Worm (Caenorhabditis elegans): ENCODE results near the gene gur-4.

DNA sequence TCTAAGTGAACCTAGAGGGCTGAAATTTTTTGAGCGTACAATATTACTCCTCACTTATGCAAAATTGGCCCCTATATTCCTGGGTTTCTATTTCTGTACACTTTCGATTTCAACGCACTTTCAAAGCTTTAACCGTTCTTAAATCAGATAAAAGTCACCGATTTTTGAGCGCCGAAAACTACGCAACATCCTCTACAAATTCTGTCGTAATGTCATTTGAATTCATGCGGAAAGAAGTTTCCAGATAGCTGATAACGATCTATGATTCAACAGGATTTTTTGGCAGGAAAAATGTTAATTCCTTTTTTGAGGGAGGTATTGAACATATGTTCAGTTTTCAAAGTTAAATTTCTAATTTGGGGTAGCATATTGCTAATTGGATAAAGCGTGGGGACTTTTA lies 8.3 kb downstream of the gur-4 start:
- no peak for TF ChIP-seq him-1 (tag; optimal IDR thresholded peaks at IDR 0.05)
- TF ChIP-seq dao-5 (tag; optimal IDR thresholded peaks at IDR 0.05) = no peak

Measured in whole organism, L4/young adult.